Worm (Caenorhabditis elegans): Measurements from ENCODE around the gene lem-2.
"Not testable (repeated sequence)": the region's sequence is repeated elsewhere in the genome, so short reads cannot be mapped to it uniquely, and the experiment has no call there.

Gene lem-2

ce11 chrII:14018192-14018591 lies 45.1 kb upstream of the lem-2 start:
- TF ChIP-seq ZK546.5 (tag; optimal IDR thresholded peaks at IDR 0.05) (no peak), ceh-82 (tag; optimal IDR thresholded peaks at IDR 0.05) (peak; percentile 55), pqm-1 (tag; optimal IDR thresholded peaks at IDR 0.05) (peak; percentile 79), tbx-2 (tag; optimal IDR thresholded peaks at IDR 0.05) (peak; percentile 71), ama-1 (optimal IDR thresholded peaks at IDR 0.05) (peak; percentile 98), skn-1 (tag; optimal IDR thresholded peaks at IDR 0.05) (peak; percentile 39), lsy-12 (tag; optimal IDR thresholded peaks at IDR 0.05) (peak; percentile 84), snpc-4 (tag; optimal IDR thresholded peaks at IDR 0.05) (peak; percentile 99), nhr-77 (tag; optimal IDR thresholded peaks at IDR 0.05) (peak; percentile 69), nhr-237 (tag; optimal IDR thresholded peaks at IDR 0.05) (no peak), lin-15B (tag; optimal IDR thresholded peaks at IDR 0.05) (peak; percentile 62), pha-4 (tag; optimal IDR thresholded peaks at IDR 0.05) (peak; percentile 52), jun-1 (tag; optimal IDR thresholded peaks at IDR 0.05) (peak; percentile 26), unc-39 (tag; optimal IDR thresholded peaks at IDR 0.05) (no peak), elt-2 (tag; optimal IDR thresholded peaks at IDR 0.05) (peak; percentile 62), R02D3.7 (tag; optimal IDR thresholded peaks at IDR 0.05) (peak; percentile 41), ztf-4 (tag; optimal IDR thresholded peaks at IDR 0.05) (no peak), aly-2 (tag; optimal IDR thresholded peaks at IDR 0.05) (no peak), nhr-25 (tag; optimal IDR thresholded peaks at IDR 0.05) (peak; percentile 65), fkh-2 (tag; optimal IDR thresholded peaks at IDR 0.05) (peak; percentile 62), nhr-67 (tag; optimal IDR thresholded peaks at IDR 0.05) (no peak), nhr-43 (tag; optimal IDR thresholded peaks at IDR 0.05; ENCODE audit: poor library complexity, severe bottlenecking) (peak; percentile 79), ceh-28 (tag; optimal IDR thresholded peaks at IDR 0.05) (no peak), mdl-1 (tag; optimal IDR thresholded peaks at IDR 0.05) (no peak), hmg-11 (tag; optimal IDR thresholded peaks at IDR 0.05) (peak; percentile 75), egl-27 (tag; optimal IDR thresholded peaks at IDR 0.05) (no peak), zag-1 (tag; optimal IDR thresholded peaks at IDR 0.05) (no peak), lin-39 (tag; optimal IDR thresholded peaks at IDR 0.05) (peak; percentile 50), nhr-28 (tag; optimal IDR thresholded peaks at IDR 0.05) (no peak), nfya-1 (tag; optimal IDR thresholded peaks at IDR 0.05; ENCODE audit: insufficient read depth) (peak; percentile 74), nhr-23 (tag; optimal IDR thresholded peaks at IDR 0.05) (peak; percentile 78)

ce11 chrII:14018887-14019286 lies 44.4 kb upstream of the lem-2 start:
- TF ChIP-seq mdl-1 (tag; optimal IDR thresholded peaks at IDR 0.05) = no peak
- TF ChIP-seq tbx-2 (tag; optimal IDR thresholded peaks at IDR 0.05) = no peak
- TF ChIP-seq nhr-11 (tag; optimal IDR thresholded peaks at IDR 0.05) = no peak
- TF ChIP-seq jun-1 (tag; optimal IDR thresholded peaks at IDR 0.05) = no peak
- TF ChIP-seq ceh-28 (tag; optimal IDR thresholded peaks at IDR 0.05) = peak; percentile 83
- TF ChIP-seq nfya-1 (tag; optimal IDR thresholded peaks at IDR 0.05; ENCODE audit: insufficient read depth) = no peak

- TF ChIP-seq jun-1, ZK546.5, fos-1 (tag; optimal IDR thresholded peaks at IDR 0.05): not testable (repeated sequence)
Observed at ce11 chrII:14021230-14021629, 42.0 kb upstream of the lem-2 start, which contains the start of gene F01D5.10. TSS of gene F01D5.10 (minus strand) at chrII:14021330.

- TF ChIP-seq nhr-43 (tag; optimal IDR thresholded peaks at IDR 0.05; ENCODE audit: poor library complexity, severe bottlenecking) = peak; percentile 6
- no peak for TF ChIP-seq ceh-82 (tag; optimal IDR thresholded peaks at IDR 0.05)
- TF ChIP-seq elt-2 (tag; optimal IDR thresholded peaks at IDR 0.05) = peak; percentile 10
Observed at ce11 chrII:14032705-14033104, 30.5 kb upstream of the lem-2 start.

- TF ChIP-seq nhr-67 (tag; optimal IDR thresholded peaks at IDR 0.05) (no peak), skn-1 (tag; optimal IDR thresholded peaks at IDR 0.05) (no peak)
Observed at ce11 chrII:14034559-14034958, 28.7 kb upstream of the lem-2 start.
